Worm (Caenorhabditis elegans) whole organism, young adult: Measurements from ENCODE around the gene ugt-33.

Experiments used
- C06A6.2 ChIP-seq: fragments of 200-800 bp; sonication (Bioruptor generic); conservative IDR thresholded peaks from 2 replicates; pipeline ENCODE4 v1.3.6; 2022; ENCODE audit warnings: missing genetic modification characterization, missing compliant biosample characterization
- F33H1.4 ChIP-seq: fragments of 200-800 bp; sonication (Bioruptor generic); IDR thresholded peaks from 2 replicates; pipeline ENCODE4 v1.3.6; 2022; ENCODE audit warnings: missing genetic modification reagents, missing genetic modification characterization, missing compliant biosample characterization
- F37B4.10 ChIP-seq: fragments of 200-800 bp; sonication (Bioruptor generic); IDR thresholded peaks from 2 replicates; pipeline ENCODE4 v1.3.6; 2022; ENCODE audit warnings: missing genetic modification characterization, missing compliant biosample characterization
- F57C9.4 ChIP-seq: sonication (generic microtip); optimal IDR thresholded peaks from 2 replicates; lab custom pipeline; 2017; ENCODE audit warnings: mild to moderate bottlenecking, missing genetic modification characterization, missing compliant biosample characterization
- K11D2.4 ChIP-seq: fragments of 200-800 bp; sonication (Bioruptor generic); IDR thresholded peaks from 2 replicates; pipeline ENCODE4 v1.3.6; 2022; ENCODE audit warnings: missing genetic modification reagents, missing genetic modification characterization, missing compliant biosample characterization
- Y56A3A.18 ChIP-seq: fragments of 200-800 bp; sonication (Bioruptor generic); IDR thresholded peaks from 2 replicates; pipeline ENCODE4 v1.3.6; 2022; ENCODE audit warnings: missing genetic modification reagents, missing genetic modification characterization, missing compliant biosample characterization
- Y67H2A.10 ChIP-seq: fragments of 200-800 bp; sonication (Bioruptor generic); conservative IDR thresholded peaks from 2 replicates; pipeline ENCODE4 v1.3.6; 2022; ENCODE audit warnings: missing genetic modification reagents, missing genetic modification characterization, missing compliant biosample characterization
- atf-7 ChIP-seq: sonication (generic microtip); optimal IDR thresholded peaks from 2 replicates; lab custom pipeline; 2017; ENCODE audit warnings: mild to moderate bottlenecking, missing genetic modification characterization, missing compliant biosample characterization
- athp-1 ChIP-seq: sonication (generic microtip); optimal IDR thresholded peaks from 2 replicates; lab custom pipeline; 2017; ENCODE audit warnings: mild to moderate bottlenecking, missing genetic modification characterization, missing compliant biosample characterization
- attf-5 ChIP-seq: fragments of 200-800 bp; sonication (Bioruptor generic); optimal IDR thresholded peaks from 2 replicates; lab custom pipeline; 2018; ENCODE audit warnings: mild to moderate bottlenecking, missing genetic modification characterization, missing compliant biosample characterization
- bed-1 ChIP-seq: fragments of 200-800 bp; sonication (Bioruptor generic); IDR thresholded peaks from 2 replicates; pipeline ENCODE4 v1.3.6; 2022; ENCODE audit warnings: missing genetic modification reagents, missing genetic modification characterization, missing compliant biosample characterization
- bed-2 ChIP-seq: fragments of 200-800 bp; sonication (Bioruptor generic); IDR thresholded peaks from 2 replicates; pipeline ENCODE4 v1.3.6; 2022; ENCODE audit warnings: missing genetic modification reagents, missing genetic modification characterization, missing compliant biosample characterization
- cebp-1 ChIP-seq, 2 experiments: fragments of 200-800 bp in 1 of 2; sonication (Bioruptor generic) in 1 of 2; sonication (generic microtip) in 1 of 2; IDR thresholded peaks in 1 of 2; optimal IDR thresholded peaks in 1 of 2; 2 replicates each; pipeline versions ENCODE4 v1.3.6 to Lab custom; 2017 to 2022; ENCODE audit warnings: missing compliant biosample characterization in 2 of 2, missing genetic modification characterization in 2 of 2, mild to moderate bottlenecking in 1 of 2, missing genetic modification reagents in 1 of 2, moderate library complexity in 1 of 2
- cebp-2 ChIP-seq: fragments of 200-800 bp; sonication (Bioruptor generic); IDR thresholded peaks from 2 replicates; pipeline ENCODE4 v1.3.6; 2022; ENCODE audit warnings: missing genetic modification characterization, missing compliant biosample characterization
- ceh-40 ChIP-seq: fragments of 200-800 bp; sonication (Bioruptor generic); IDR thresholded peaks from 2 replicates; pipeline ENCODE4 v1.3.6; 2022; ENCODE audit warnings: missing genetic modification characterization, missing compliant biosample characterization
- ceh-58 ChIP-seq: fragments of 200-800 bp; sonication (Bioruptor generic); IDR thresholded peaks from 2 replicates; pipeline ENCODE4 v1.3.6; 2022; ENCODE audit warnings: missing genetic modification characterization, missing compliant biosample characterization
- ceh-91 ChIP-seq: fragments of 200-800 bp; sonication (Bioruptor generic); IDR thresholded peaks from 2 replicates; pipeline ENCODE4 v1.3.6; 2022; ENCODE audit warnings: missing genetic modification reagents, missing genetic modification characterization, missing compliant biosample characterization
- chd-7 ChIP-seq: sonication (generic microtip); optimal IDR thresholded peaks from 2 replicates; lab custom pipeline; 2016; ENCODE audit warnings: mild to moderate bottlenecking, missing genetic modification characterization, moderate library complexity, missing compliant biosample characterization
- die-1 ChIP-seq: sonication (generic microtip); optimal IDR thresholded peaks from 2 replicates; lab custom pipeline; 2016; ENCODE audit warnings: missing genotype, mild to moderate bottlenecking, missing genetic modification characterization, missing compliant biosample characterization
- dox-1 ChIP-seq: fragments of 200-800 bp; sonication (Bioruptor generic); IDR thresholded peaks from 2 replicates; pipeline ENCODE4 v1.3.6; 2022; ENCODE audit warnings: missing genetic modification reagents, missing genetic modification characterization, missing compliant biosample characterization
- dpl-1 ChIP-seq: fragments of 150-350 bp; optimal IDR thresholded peaks from 2 replicates; lab custom pipeline; 2014; ENCODE audit warnings: missing biosample characterization, missing genetic modification reagents, missing genetic modification characterization
- egl-18 ChIP-seq: fragments of 200-800 bp; sonication (Bioruptor generic); IDR thresholded peaks from 2 replicates; pipeline ENCODE4 v1.3.6; 2022; ENCODE audit warnings: missing genetic modification reagents, missing genetic modification characterization, missing compliant biosample characterization
- ets-4 ChIP-seq: fragments of 200-800 bp; sonication (Bioruptor generic); optimal IDR thresholded peaks from 2 replicates; lab custom pipeline; 2018; ENCODE audit warnings: mild to moderate bottlenecking, missing genetic modification characterization, missing compliant biosample characterization
- hlh-12 ChIP-seq: sonication (generic microtip); optimal IDR thresholded peaks from 2 replicates; lab custom pipeline; 2016; ENCODE audit warnings: missing genetic modification characterization, missing compliant biosample characterization
- let-526 ChIP-seq: fragments of 200-800 bp; sonication (Bioruptor generic); IDR thresholded peaks from 2 replicates; pipeline ENCODE4 v1.3.6; 2022; ENCODE audit warnings: missing genetic modification reagents, missing genetic modification characterization, missing compliant biosample characterization
- let-607 ChIP-seq, 2 experiments: fragments of 200-800 bp in 1 of 2; sonication (Bioruptor generic) in 1 of 2; sonication (generic microtip) in 1 of 2; optimal IDR thresholded peaks; 2 replicates each; lab custom pipeline; 2016 to 2018; ENCODE audit warnings: mild to moderate bottlenecking in 2 of 2, missing compliant biosample characterization in 2 of 2, missing genetic modification characterization in 2 of 2, moderate library complexity in 2 of 2, missing genotype in 1 of 2
- lin-35 ChIP-seq, 3 experiments: fragments of 150-350 bp in 2 of 3; sonication (generic microtip) in 1 of 3; optimal IDR thresholded peaks; 2 replicates each; lab custom pipeline; 2014 to 2018; ENCODE audit warnings: missing biosample characterization in 3 of 3, missing genetic modification characterization in 3 of 3, missing genetic modification reagents in 3 of 3
- lsl-1 ChIP-seq: fragments of 200-800 bp; sonication (Bioruptor generic); optimal IDR thresholded peaks from 2 replicates; lab custom pipeline; 2018; ENCODE audit warnings: mild to moderate bottlenecking, missing genetic modification characterization, moderate library complexity, missing compliant biosample characterization
- lsy-27 ChIP-seq: sonication (generic microtip); optimal IDR thresholded peaks from 2 replicates; lab custom pipeline; 2017; ENCODE audit warnings: missing genetic modification characterization, mild to moderate bottlenecking, missing compliant biosample characterization, antibody characterized with exemption, missing genotype, borderline replicate concordance; ENCODE audit not compliant: insufficient read depth
- madf-6 ChIP-seq: fragments of 200-800 bp; sonication (Bioruptor generic); IDR thresholded peaks from 2 replicates; pipeline ENCODE4 v1.3.6; 2022; ENCODE audit warnings: missing genetic modification reagents, missing genetic modification characterization, missing compliant biosample characterization
- mel-28 ChIP-seq: sonication (generic microtip); optimal IDR thresholded peaks from 2 replicates; lab custom pipeline; 2016; ENCODE audit warnings: borderline replicate concordance, mild to moderate bottlenecking, missing genetic modification characterization, missing compliant biosample characterization
- mes-4 ChIP-seq: sonication (generic microtip); optimal IDR thresholded peaks from 2 replicates; lab custom pipeline; 2016; ENCODE audit warnings: missing genotype, missing genetic modification characterization, missing compliant biosample characterization
- nfyb-1 ChIP-seq: fragments of 200-800 bp; sonication (Bioruptor generic); IDR thresholded peaks from 2 replicates; pipeline ENCODE4 v1.3.6; 2022; ENCODE audit warnings: missing genetic modification reagents, missing genetic modification characterization, missing compliant biosample characterization
- nhr-27 ChIP-seq: fragments of 200-800 bp; sonication (Bioruptor generic); optimal IDR thresholded peaks from 2 replicates; lab custom pipeline; 2018; ENCODE audit warnings: mild to moderate bottlenecking, missing genetic modification characterization, moderate library complexity, missing compliant biosample characterization
- pbrm-1 ChIP-seq: fragments of 200-800 bp; sonication (Bioruptor generic); IDR thresholded peaks from 2 replicates; pipeline ENCODE4 v1.3.6; 2022; ENCODE audit warnings: missing genetic modification reagents, missing genetic modification characterization, missing compliant biosample characterization
- repo-1 ChIP-seq: sonication (generic microtip); optimal IDR thresholded peaks from 2 replicates; lab custom pipeline; 2017; ENCODE audit warnings: mild to moderate bottlenecking, missing genetic modification characterization, missing compliant biosample characterization
- snpc-4 ChIP-seq, 5 experiments: fragments of 150-350 bp in 1 of 5; sonication (generic microtip) in 4 of 5; optimal IDR thresholded peaks; 2 replicates each; lab custom pipeline; 2014 to 2018; ENCODE audit warnings: missing genetic modification characterization in 5 of 5, missing biosample characterization in 3 of 5, antibody characterized with exemption in 2 of 5, mild to moderate bottlenecking in 2 of 5, missing compliant biosample characterization in 2 of 5, missing genotype in 2 of 5, moderate library complexity in 2 of 5, missing genetic modification reagents in 1 of 5
- tbp1 ChIP-seq: fragments of 200-800 bp; sonication (Bioruptor generic); optimal IDR thresholded peaks from 2 replicates; lab custom pipeline; 2018; ENCODE audit warnings: mild to moderate bottlenecking, missing genetic modification characterization, missing compliant biosample characterization
- ztf-18 ChIP-seq: sonication (generic microtip); optimal IDR thresholded peaks from 2 replicates; lab custom pipeline; 2016; ENCODE audit warnings: missing genotype, mild to moderate bottlenecking, missing genetic modification characterization, missing compliant biosample characterization
- ztf-25 ChIP-seq: fragments of 200-800 bp; sonication (Bioruptor generic); IDR thresholded peaks from 2 replicates; pipeline ENCODE4 v1.3.6; 2022; ENCODE audit warnings: missing genetic modification reagents, missing genetic modification characterization, missing compliant biosample characterization

ugt-33 gene

ce11 chrV:10505553-10505952 lies 12.3 kb downstream of the ugt-33 start, which contains the start of gene C35A5.5:
Gene C35A5.5, plus strand, starts transcription at chrV:10505853.
- no peak for TF ChIP-seq F37B4.10
- no peak for TF ChIP-seq dox-1
- TF ChIP-seq madf-6 (GFP tag; lab: Robert Waterston, UW) = no peak
- TF ChIP-seq let-607 (tag; optimal IDR thresholded peaks at IDR 0.05; lab: Kevin White, UChicago) = no peak
- no peak for TF ChIP-seq nfyb-1
- TF ChIP-seq dpl-1 (GFP tag; lab: Kevin White, UChicago) = no peak
- TF ChIP-seq Y56A3A.18 (GFP tag; lab: Robert Waterston, UW) = no peak
- no peak for TF ChIP-seq lin-35 (GFP tag; optimal IDR thresholded peaks at IDR 0.05; lab: Kevin White, UChicago)
- TF ChIP-seq K11D2.4 (GFP tag; lab: Robert Waterston, UW) = no peak
- TF ChIP-seq ets-4 (GFP tag; lab: Kevin White, UChicago) = no peak
- no peak for TF ChIP-seq tbp1 (GFP tag; lab: Kevin White, UChicago)
- no peak for TF ChIP-seq ceh-91
- TF ChIP-seq lsy-27 (tag; lab: Kevin White, UChicago) = no peak
- TF ChIP-seq snpc-4 (GFP tag; optimal IDR thresholded peaks at IDR 0.05; lab: Kevin White, UChicago) = no peak
- no peak for TF ChIP-seq snpc-4 (tag; optimal IDR thresholded peaks at IDR 0.05; lab: Kevin White, UChicago)
- TF ChIP-seq repo-1 = no peak
- TF ChIP-seq F57C9.4 (tag; lab: Kevin White, UChicago) = no peak
- TF ChIP-seq lsl-1 = no peak
- TF ChIP-seq let-526 (GFP tag; lab: Robert Waterston, UW) = no peak

- TF ChIP-seq let-526 (GFP tag; lab: Robert Waterston, UW) (no peak), ceh-40 (GFP tag; lab: Robert Waterston, UW) (no peak), ztf-25 (no peak), chd-7 (tag; lab: Kevin White, UChicago) (no peak), lsy-27 (tag; lab: Kevin White, UChicago) (no peak), dox-1 (no peak), nhr-27 (tag; lab: Kevin White, UChicago) (no peak), atf-7 (tag; lab: Kevin White, UChicago) (no peak), ceh-58 (GFP tag; lab: Robert Waterston, UW) (no peak), bed-1 (no peak), mel-28 (tag; lab: Kevin White, UChicago) (no peak), athp-1 (tag; lab: Kevin White, UChicago) (no peak), C06A6.2 (GFP tag; lab: Robert Waterston, UW) (no peak)
These were observed 15.6 kb downstream of the ugt-33 start, which contains the start of gene C35A5.6 for ce11 chrV:10508855-10509254. Gene C35A5.6, plus strand, starts transcription at chrV:10509137.

ce11 chrV:10514271-10514670 lies 21.1 kb downstream of the ugt-33 start, which contains the start of gene dmsr-8:
Gene dmsr-8, minus strand, starts transcription at chrV:10514371.
- TF ChIP-seq attf-5 (GFP tag; lab: Kevin White, UChicago) = no peak
- TF ChIP-seq bed-2 (GFP tag; lab: Robert Waterston, UW) = no peak
- TF ChIP-seq dpl-1 (GFP tag; lab: Kevin White, UChicago) = no peak
- TF ChIP-seq die-1 = no peak
- TF ChIP-seq egl-18 = no peak
- no peak for TF ChIP-seq snpc-4 (GFP tag; optimal IDR thresholded peaks at IDR 0.05; lab: Kevin White, UChicago)
- no peak for TF ChIP-seq snpc-4 (tag; optimal IDR thresholded peaks at IDR 0.05; lab: Kevin White, UChicago)
- no peak for TF ChIP-seq ztf-18 (tag; lab: Kevin White, UChicago)

DNA sequence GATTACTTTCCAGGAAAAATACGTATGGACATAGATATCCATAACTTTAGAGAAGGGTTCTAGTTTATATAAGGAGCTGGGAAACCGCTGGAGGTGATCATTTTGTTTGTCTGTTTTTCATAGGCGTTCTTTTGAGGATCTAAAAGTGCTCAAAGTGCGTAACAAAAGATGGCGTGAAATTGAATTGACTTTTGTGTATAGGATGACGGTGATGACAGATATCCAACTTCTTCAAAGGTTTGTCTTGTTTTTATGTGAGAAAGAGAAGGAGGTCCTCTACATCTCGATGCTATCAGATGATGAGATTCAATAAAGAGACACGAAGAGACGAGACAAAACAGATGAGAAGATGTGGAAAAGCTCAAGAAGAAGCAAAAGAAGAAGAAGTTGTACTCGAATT lies 23.5 kb downstream of the ugt-33 start:
- TF ChIP-seq mel-28 (tag; lab: Kevin White, UChicago) = no peak
- TF ChIP-seq ceh-58 (GFP tag; lab: Robert Waterston, UW) = no peak
- no peak for TF ChIP-seq let-526 (GFP tag; lab: Robert Waterston, UW)
- TF ChIP-seq cebp-1 (GFP tag; IDR thresholded peaks at IDR 0.05; lab: Robert Waterston, UW) = no peak
- TF ChIP-seq cebp-1 (tag; optimal IDR thresholded peaks at IDR 0.05; lab: Kevin White, UChicago) = no peak
- no peak for TF ChIP-seq F33H1.4
- TF ChIP-seq die-1 = no peak
- no peak for TF ChIP-seq Y56A3A.18 (GFP tag; lab: Robert Waterston, UW)
- no peak for TF ChIP-seq pbrm-1 (GFP tag; lab: Robert Waterston, UW)
- TF ChIP-seq hlh-12 = no peak
- no peak for TF ChIP-seq mes-4 (tag; lab: Kevin White, UChicago)
- no peak for TF ChIP-seq Y67H2A.10 (GFP tag; lab: Robert Waterston, UW)
- no peak for TF ChIP-seq ztf-25
- no peak for TF ChIP-seq cebp-2 (GFP tag; lab: Robert Waterston, UW)
- no peak for TF ChIP-seq tbp1 (GFP tag; lab: Kevin White, UChicago)
